Fruit fly (Drosophila melanogaster) whole organism, embryonic: ENCODE results near the gene CG13138.

Source experiments
- Adf1 ChIP-seq: fragments of 200-800 bp; sonication (Bioruptor generic); IDR thresholded peaks from 2 replicates; pipeline ENCODE4 v1.3.6; 2022; ENCODE audit warnings: missing biosample characterization, missing genetic modification characterization
- CG17186 ChIP-seq: fragments of 200-800 bp; sonication (Bioruptor generic); optimal IDR thresholded peaks from 3 replicates; lab custom pipeline; 2017; ENCODE audit warnings: missing biosample characterization, missing genetic modification reagents, missing genetic modification characterization
- CG7987 ChIP-seq: fragments of 200-800 bp; sonication (Bioruptor generic); optimal IDR thresholded peaks from 2 replicates; lab custom pipeline; 2018; ENCODE audit warnings: missing biosample characterization, mild to moderate bottlenecking, missing genetic modification characterization, moderate library complexity
- Hand ChIP-seq: fragments of 200-800 bp; sonication (Bioruptor generic); optimal IDR thresholded peaks from 2 replicates; lab custom pipeline; 2017; ENCODE audit warnings: mild to moderate bottlenecking, missing biosample characterization, missing genetic modification reagents, missing genetic modification characterization
- Max ChIP-seq: fragments of 200-800 bp; sonication (Bioruptor generic); optimal IDR thresholded peaks from 2 replicates; lab custom pipeline; 2016; ENCODE audit warnings: missing biosample characterization, mild to moderate bottlenecking, missing genetic modification characterization
- Sox100B ChIP-seq: fragments of 200-800 bp; sonication (Bioruptor generic); optimal IDR thresholded peaks from 3 replicates; lab custom pipeline; 2018; ENCODE audit warnings: missing biosample characterization, mild to moderate bottlenecking, missing genetic modification characterization
- ap ChIP-seq: fragments of 200-800 bp; sonication (Bioruptor generic); IDR thresholded peaks from 2 replicates; pipeline ENCODE4 v1.3.6; 2022; ENCODE audit warnings: missing biosample characterization, missing genetic modification characterization
- chn ChIP-seq: fragments of 200-800 bp; sonication (Bioruptor generic); optimal IDR thresholded peaks from 2 replicates; lab custom pipeline; 2016; ENCODE audit warnings: missing biosample characterization, missing genetic modification characterization
- h ChIP-seq: fragments of >200 bp; optimal IDR thresholded peaks from 2 replicates; lab custom pipeline; 2017
- insv ChIP-seq, 2 experiments: fragments of 200-800 bp; sonication (Bioruptor generic); optimal IDR thresholded peaks; 3 replicates each; lab custom pipeline; 2016 to 2018; ENCODE audit warnings: missing biosample characterization in 2 of 2, missing genetic modification characterization in 2 of 2
- jumu ChIP-seq: fragments of 200-800 bp; sonication (Bioruptor generic); optimal IDR thresholded peaks from 3 replicates; lab custom pipeline; 2016; ENCODE audit warnings: missing biosample characterization, missing genetic modification characterization
- lov ChIP-seq, 2 experiments: fragments of 200-800 bp in 1 of 2; fragments of >200 bp in 1 of 2; sonication (Bioruptor generic) in 1 of 2; IDR thresholded peaks in 1 of 2; optimal IDR thresholded peaks in 1 of 2; 2 replicates in 1 of 2; 3 replicates in 1 of 2; pipeline versions ENCODE4 v1.3.6 to Lab custom; 2017 to 2022; ENCODE audit warnings: missing biosample characterization in 1 of 2, missing genetic modification characterization in 1 of 2

- TF ChIP-seq jumu (GFP tag; lab: Kevin White, UChicago) (no peak), Max (GFP tag; lab: Kevin White, UChicago) (peak; percentile 50), Hand (GFP tag; lab: Kevin White, UChicago) (peak; percentile 54), Sox100B (peak; percentile 65), Adf1 (GFP tag; lab: Robert Waterston, UW) (peak; percentile 48), h (lab: Kevin White, UChicago) (no peak), CG7987 (GFP tag; lab: Kevin White, UChicago) (no peak), lov (optimal IDR thresholded peaks at IDR 0.05; lab: Kevin White, UChicago) (no peak), lov (GFP tag; IDR thresholded peaks at IDR 0.05; lab: Robert Waterston, UW) (no peak), insv (GFP tag; optimal IDR thresholded peaks at IDR 0.05; lab: Kevin White, UChicago) (no peak), CG17186 (GFP tag; lab: Kevin White, UChicago) (no peak), ap (GFP tag; lab: Robert Waterston, UW) (no peak), chn (peak; percentile 1)
Measured at dm6 chr2L:10306518-10307260, 4.9 kb upstream of the CG13138 start, which contains the start of the genes CG5390 and CG4968.
